Fruit fly (Drosophila melanogaster): ENCODE data around the gene CG14253.

DNA sequence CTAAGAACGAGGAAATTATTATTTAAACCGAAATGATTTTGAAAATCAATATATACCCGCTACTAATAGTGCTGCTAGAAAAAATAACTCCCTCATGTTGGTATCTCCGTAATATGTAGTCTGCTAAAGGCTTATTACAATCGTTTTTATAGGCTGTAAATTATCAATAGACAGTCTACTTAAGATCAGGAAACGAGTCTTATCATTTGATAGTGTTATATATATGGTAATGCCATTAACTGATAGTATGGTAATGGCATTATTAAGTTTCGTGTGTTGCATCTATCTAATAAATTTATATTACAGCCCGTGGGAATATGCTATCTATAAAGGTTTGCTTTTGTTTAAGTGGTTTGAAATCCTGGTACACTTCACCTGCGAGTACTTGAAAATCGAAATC is 39.8 kb downstream of the CG14253 start, which contains the start of gene CG17192:
- TF ChIP-seq CG17806 (tag; optimal IDR thresholded peaks at IDR 0.05) (no peak), CG13204 (GFP tag; optimal IDR thresholded peaks at IDR 0.05) (no peak)
